Fruit fly (Drosophila melanogaster) whole organism, embryonic: ENCODE measurements around the gene Tsen34.

Source experiments
- BEAF-32 ChIP-seq: fragments of 200-800 bp; sonication (Bioruptor generic); optimal IDR thresholded peaks from 3 replicates; lab custom pipeline; 2017; ENCODE audit warnings: missing biosample characterization, missing genetic modification characterization, mild to moderate bottlenecking, moderate library complexity, missing genetic modification reagents
- Bgb ChIP-seq: fragments of 200-800 bp; sonication (Bioruptor generic); IDR thresholded peaks from 2 replicates; pipeline ENCODE4 v1.3.6; 2022; ENCODE audit warnings: missing biosample characterization, missing genetic modification characterization; ENCODE audit not compliant: partially characterized antibody
- CG1024 ChIP-seq: fragments of 200-800 bp; sonication (Bioruptor generic); IDR thresholded peaks from 2 replicates; pipeline ENCODE4 v1.3.6; 2022; ENCODE audit warnings: missing biosample characterization, missing genetic modification characterization
- CG10959 ChIP-seq: fragments of 200-800 bp; sonication (Bioruptor generic); IDR thresholded peaks from 2 replicates; pipeline ENCODE4 v1.3.6; 2022; ENCODE audit warnings: missing biosample characterization, missing genetic modification characterization
- CG11093 ChIP-seq: fragments of 200-800 bp; sonication (Bioruptor generic); IDR thresholded peaks from 3 replicates; pipeline ENCODE4 v1.3.6; 2022; ENCODE audit warnings: missing biosample characterization, missing genetic modification characterization
- CG11398 ChIP-seq: fragments of 200-800 bp; sonication (Bioruptor generic); optimal IDR thresholded peaks from 2 replicates; lab custom pipeline; 2016; ENCODE audit warnings: missing biosample characterization, missing genetic modification characterization
- CG11456 ChIP-seq: fragments of 200-800 bp; sonication (Bioruptor generic); IDR thresholded peaks from 3 replicates; pipeline ENCODE4 v1.3.6; 2022; ENCODE audit warnings: missing biosample characterization, missing genetic modification characterization
- CG13287 ChIP-seq: fragments of 200-800 bp; sonication (Bioruptor generic); IDR thresholded peaks from 2 replicates; pipeline ENCODE4 v1.3.6; 2022; ENCODE audit warnings: missing biosample characterization, missing genetic modification characterization; ENCODE audit not compliant: partially characterized antibody
- CG13424 ChIP-seq: fragments of 200-800 bp; sonication (Bioruptor generic); optimal IDR thresholded peaks from 2 replicates; lab custom pipeline; 2019; ENCODE audit warnings: missing biosample characterization, mild to moderate bottlenecking, missing genetic modification characterization, moderate library complexity
- CG13775 ChIP-seq: fragments of 200-800 bp; sonication (Bioruptor generic); optimal IDR thresholded peaks from 3 replicates; lab custom pipeline; 2017; ENCODE audit warnings: missing biosample characterization, mild to moderate bottlenecking, missing genetic modification characterization
- CG14965 ChIP-seq: fragments of 200-800 bp; sonication (Bioruptor generic); optimal IDR thresholded peaks from 2 replicates; lab custom pipeline; 2016; ENCODE audit warnings: missing biosample characterization, missing genetic modification characterization, borderline replicate concordance
- CG15073 ChIP-seq: fragments of 200-800 bp; sonication (Bioruptor generic); optimal IDR thresholded peaks from 2 replicates; lab custom pipeline; 2016; ENCODE audit warnings: missing biosample characterization, missing genetic modification characterization
- CG1647 ChIP-seq: fragments of 200-800 bp; sonication (Bioruptor generic); optimal IDR thresholded peaks from 3 replicates; lab custom pipeline; 2016; ENCODE audit warnings: missing biosample characterization, missing genetic modification characterization
- CG17802 ChIP-seq: fragments of 200-800 bp; sonication (Bioruptor generic); optimal IDR thresholded peaks from 2 replicates; lab custom pipeline; 2018; ENCODE audit warnings: missing biosample characterization, mild to moderate bottlenecking, missing genetic modification characterization, moderate library complexity
- CG18599 ChIP-seq: fragments of 200-800 bp; sonication (Bioruptor generic); optimal IDR thresholded peaks from 3 replicates; lab custom pipeline; 2017; ENCODE audit warnings: missing biosample characterization, missing genetic modification characterization, mild to moderate bottlenecking, moderate library complexity, missing genetic modification reagents
- CG4282 ChIP-seq: fragments of 200-800 bp; sonication (Bioruptor generic); optimal IDR thresholded peaks from 2 replicates; lab custom pipeline; 2016; ENCODE audit warnings: missing biosample characterization, missing genetic modification characterization
- CG4404 ChIP-seq: fragments of 200-800 bp; sonication (Bioruptor generic); IDR thresholded peaks from 2 replicates; pipeline ENCODE4 v1.3.6; 2022; ENCODE audit warnings: missing biosample characterization, missing genetic modification characterization
- CG5180 ChIP-seq: fragments of 200-800 bp; sonication (Bioruptor generic); optimal IDR thresholded peaks from 3 replicates; lab custom pipeline; 2017; ENCODE audit warnings: missing biosample characterization, missing genetic modification characterization, mild to moderate bottlenecking, moderate library complexity, missing genetic modification reagents
- CG6175 ChIP-seq: fragments of 200-800 bp; sonication (Bioruptor generic); IDR thresholded peaks from 3 replicates; pipeline ENCODE4 v1.3.6; 2022; ENCODE audit warnings: missing biosample characterization, missing genetic modification characterization
- CG6813 ChIP-seq: fragments of 200-800 bp; sonication (Bioruptor generic); optimal IDR thresholded peaks from 2 replicates; lab custom pipeline; 2017; ENCODE audit warnings: missing biosample characterization, missing genetic modification characterization, mild to moderate bottlenecking, moderate library complexity, missing genetic modification reagents
- CG7357 ChIP-seq: fragments of 200-800 bp; sonication (Bioruptor generic); IDR thresholded peaks from 3 replicates; pipeline ENCODE4 v1.3.6; 2022; ENCODE audit warnings: missing biosample characterization, missing genetic modification characterization
- CG9727 ChIP-seq: fragments of 200-800 bp; sonication (Bioruptor generic); optimal IDR thresholded peaks from 3 replicates; lab custom pipeline; 2017; ENCODE audit warnings: missing biosample characterization, mild to moderate bottlenecking, missing genetic modification characterization
- Fer2 ChIP-seq: fragments of 200-800 bp; sonication (Bioruptor generic); optimal IDR thresholded peaks from 2 replicates; lab custom pipeline; 2018; ENCODE audit warnings: missing biosample characterization, mild to moderate bottlenecking, missing genetic modification characterization, moderate library complexity
- Gug ChIP-seq: fragments of 200-800 bp; sonication (Bioruptor generic); IDR thresholded peaks from 4 replicates; pipeline ENCODE4 v1.3.6; 2022; ENCODE audit warnings: missing biosample characterization, missing genetic modification characterization
- Hand ChIP-seq: fragments of 200-800 bp; sonication (Bioruptor generic); optimal IDR thresholded peaks from 2 replicates; lab custom pipeline; 2017; ENCODE audit warnings: mild to moderate bottlenecking, missing biosample characterization, missing genetic modification reagents, missing genetic modification characterization
- Kr ChIP-seq: fragments of 200-800 bp; sonication (Bioruptor generic); optimal IDR thresholded peaks from 2 replicates; lab custom pipeline; 2017; ENCODE audit warnings: missing biosample characterization, mild to moderate bottlenecking, missing genetic modification characterization
- Poxn ChIP-seq: fragments of 200-800 bp; sonication (Bioruptor generic); IDR thresholded peaks from 2 replicates; pipeline ENCODE4 v1.3.6; 2022; ENCODE audit warnings: missing biosample characterization, missing genetic modification characterization
- Rfx ChIP-seq: fragments of 200-800 bp; sonication (Bioruptor generic); IDR thresholded peaks from 2 replicates; pipeline ENCODE4 v1.3.6; 2022; ENCODE audit warnings: missing biosample characterization, missing genetic modification characterization
- Usf ChIP-seq: fragments of 200-800 bp; sonication (Bioruptor generic); optimal IDR thresholded peaks from 2 replicates; lab custom pipeline; 2017; ENCODE audit warnings: missing genotype, missing biosample characterization, missing genetic modification characterization
- Xbp1 ChIP-seq: fragments of 200-800 bp; sonication (Bioruptor generic); optimal IDR thresholded peaks from 3 replicates; lab custom pipeline; 2016; ENCODE audit warnings: missing biosample characterization, mild to moderate bottlenecking, missing genetic modification characterization
- az2 ChIP-seq: fragments of 200-800 bp; sonication (Bioruptor generic); optimal IDR thresholded peaks from 3 replicates; lab custom pipeline; 2016; ENCODE audit warnings: missing biosample characterization, missing genetic modification characterization
- chm ChIP-seq: fragments of 200-800 bp; sonication (Bioruptor generic); IDR thresholded peaks from 2 replicates; pipeline ENCODE4 v1.3.6; 2022; ENCODE audit warnings: missing biosample characterization, missing genetic modification characterization
- crc ChIP-seq: fragments of 200-800 bp; sonication (Bioruptor generic); optimal IDR thresholded peaks from 2 replicates; lab custom pipeline; 2016; ENCODE audit warnings: missing biosample characterization, missing genetic modification characterization
- eyg ChIP-seq: fragments of 200-800 bp; sonication (Bioruptor generic); optimal IDR thresholded peaks from 3 replicates; lab custom pipeline; 2016; ENCODE audit warnings: missing biosample characterization, missing genetic modification characterization
- fd64A ChIP-seq: fragments of 200-800 bp; sonication (Bioruptor generic); optimal IDR thresholded peaks from 3 replicates; lab custom pipeline; 2018; ENCODE audit warnings: missing biosample characterization, mild to moderate bottlenecking, missing genetic modification characterization
- fd96Cb ChIP-seq: fragments of 200-800 bp; sonication (Bioruptor generic); optimal IDR thresholded peaks from 2 replicates; lab custom pipeline; 2018; ENCODE audit warnings: missing biosample characterization, mild to moderate bottlenecking, missing genetic modification characterization, moderate library complexity
- gro ChIP-seq: fragments of 200-800 bp; sonication (Bioruptor generic); optimal IDR thresholded peaks from 2 replicates; lab custom pipeline; 2016; ENCODE audit warnings: missing biosample characterization, missing genetic modification characterization
- ken ChIP-seq: fragments of 200-800 bp; sonication (Bioruptor generic); IDR thresholded peaks from 3 replicates; pipeline ENCODE4 v1.3.6; 2022; ENCODE audit warnings: missing biosample characterization, missing genetic modification characterization
- klu ChIP-seq: fragments of 200-800 bp; sonication (Bioruptor generic); IDR thresholded peaks from 2 replicates; pipeline ENCODE4 v1.3.6; 2022; ENCODE audit warnings: missing biosample characterization, missing genetic modification characterization
- mam ChIP-seq: fragments of 200-800 bp; sonication (Bioruptor generic); optimal IDR thresholded peaks from 3 replicates; lab custom pipeline; 2016; ENCODE audit warnings: missing biosample characterization, missing genetic modification characterization
- nau ChIP-seq: fragments of 200-800 bp; sonication (Bioruptor generic); optimal IDR thresholded peaks from 3 replicates; lab custom pipeline; 2017; ENCODE audit warnings: missing biosample characterization, mild to moderate bottlenecking, missing genetic modification characterization, missing genetic modification reagents
- nerfin-1 ChIP-seq: fragments of 200-800 bp; sonication (Bioruptor generic); optimal IDR thresholded peaks from 3 replicates; lab custom pipeline; 2019; ENCODE audit warnings: missing biosample characterization, mild to moderate bottlenecking, missing genetic modification characterization, moderate library complexity
- nom ChIP-seq: fragments of 200-800 bp; sonication (Bioruptor generic); optimal IDR thresholded peaks from 2 replicates; lab custom pipeline; 2017; ENCODE audit warnings: missing biosample characterization, missing genetic modification characterization, mild to moderate bottlenecking, moderate library complexity, missing genetic modification reagents
- row ChIP-seq: fragments of 200-800 bp; sonication (Bioruptor generic); IDR thresholded peaks from 3 replicates; pipeline ENCODE4 v1.3.6; 2022; ENCODE audit warnings: missing biosample characterization, missing genetic modification characterization
- seq ChIP-seq: fragments of 200-800 bp; sonication (Bioruptor generic); IDR thresholded peaks from 2 replicates; pipeline ENCODE4 v1.3.6; 2022; ENCODE audit warnings: missing biosample characterization, missing genetic modification characterization
- slou ChIP-seq: fragments of 200-800 bp; sonication (Bioruptor generic); optimal IDR thresholded peaks from 3 replicates; lab custom pipeline; 2016; ENCODE audit warnings: missing biosample characterization, missing genetic modification characterization
- tin ChIP-seq: fragments of 200-800 bp; sonication (Bioruptor generic); optimal IDR thresholded peaks from 3 replicates; lab custom pipeline; 2016; ENCODE audit warnings: missing biosample characterization, missing genetic modification characterization
- z ChIP-seq: fragments of 200-800 bp; sonication (Bioruptor generic); IDR thresholded peaks from 3 replicates; pipeline ENCODE4 v1.3.6; 2022; ENCODE audit warnings: missing biosample characterization, missing genetic modification characterization
- zf30C ChIP-seq: fragments of 200-800 bp; sonication (Bioruptor generic); optimal IDR thresholded peaks from 3 replicates; lab custom pipeline; 2018; ENCODE audit warnings: missing biosample characterization, mild to moderate bottlenecking, missing genetic modification characterization

The Tsen34 gene

DNA sequence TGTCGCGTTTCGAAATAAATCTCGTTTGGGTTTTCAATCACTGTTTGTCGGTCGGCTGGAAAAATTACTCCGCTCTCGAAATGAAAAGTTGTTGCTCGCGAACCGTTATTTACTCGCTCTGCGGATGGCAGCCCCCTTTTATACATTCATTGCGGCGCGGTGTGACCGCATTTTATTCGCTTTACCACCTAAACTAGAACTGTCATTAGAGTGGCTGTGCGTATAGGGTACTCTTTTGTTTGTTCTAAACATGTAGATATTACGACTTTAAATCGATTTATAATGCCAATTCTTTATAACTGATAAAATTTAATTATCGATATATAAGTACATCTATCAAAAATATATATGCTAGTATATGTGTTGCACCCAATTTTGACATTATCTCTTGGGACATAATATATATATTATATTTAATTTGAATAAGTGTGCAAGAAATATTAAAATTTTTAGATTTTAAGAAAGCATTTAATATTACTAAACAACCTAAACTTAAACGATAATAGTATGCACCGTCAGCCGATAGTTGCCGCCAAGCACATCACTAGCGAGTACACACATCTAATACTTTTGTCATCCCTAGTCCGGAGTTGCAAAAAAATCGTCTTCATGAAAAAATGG is 24.7 kb upstream of the Tsen34 start, which contains the start of the genes bmm and Tdrd3 (continued):
- TF ChIP-seq Hand (peak; percentile 13), CG7357 (GFP tag; lab: Robert Waterston, UW) (0 out of 3 replicates have a peak, but pooled peaks have one; percentile 37), CG11456 (GFP tag; lab: Robert Waterston, UW) (peak; percentile 91), CG4404 (GFP tag; lab: Robert Waterston, UW) (peak; percentile 60), ken (GFP tag; lab: Robert Waterston, UW) (peak; percentile 72; the same call in 2 of the 3 replicates), Poxn (GFP tag; lab: Robert Waterston, UW) (peak; percentile 52; the same call in 1 of the 2 replicates), nau (GFP tag; lab: Kevin White, UChicago) (no peak), CG13424 (tag; lab: Kevin White, UChicago) (peak; percentile 91), Xbp1 (peak; percentile 90), CG9727 (GFP tag; lab: Kevin White, UChicago) (peak; percentile 84), Fer2 (peak; percentile 80), CG10959 (GFP tag; lab: Robert Waterston, UW) (no peak; the same call in 1 of the 2 replicates), seq (peak; percentile 53; the same call in 1 of the 2 replicates), mam (peak; percentile 84), CG13287 (GFP tag; lab: Robert Waterston, UW) (peak; percentile 87), CG18599 (GFP tag; lab: Kevin White, UChicago) (peak; percentile 89), slou (GFP tag; lab: Kevin White, UChicago) (peak; percentile 73), klu (GFP tag; lab: Robert Waterston, UW) (peak; percentile 34; the same call in 1 of the 2 replicates), Rfx (peak; percentile 93), fd64A (GFP tag; lab: Kevin White, UChicago) (no peak), fd96Cb (peak; percentile 71), tin (GFP tag; lab: Kevin White, UChicago) (peak; percentile 80), Kr (no peak), Usf (GFP tag; lab: Kevin White, UChicago) (peak; percentile 79), nerfin-1 (tag; lab: Kevin White, UChicago) (peak; percentile 68), Gug (GFP tag; lab: Robert Waterston, UW) (peak; percentile 92), CG11398 (no peak), chm (GFP tag; lab: Robert Waterston, UW) (peak; percentile 76), row (GFP tag; lab: Robert Waterston, UW) (peak; percentile 97), CG15073 (GFP tag; lab: Kevin White, UChicago) (no peak), CG14965 (GFP tag; lab: Kevin White, UChicago) (no peak), CG11093 (peak; percentile 52; the same call in 2 of the 3 replicates), CG13775 (GFP tag; lab: Kevin White, UChicago) (peak; percentile 90), az2 (GFP tag; lab: Kevin White, UChicago) (peak; percentile 80), gro (GFP tag; lab: Kevin White, UChicago) (no peak), CG6813 (GFP tag; lab: Kevin White, UChicago) (peak; percentile 30), BEAF-32 (peak; percentile 93), CG5180 (GFP tag; lab: Kevin White, UChicago) (peak; percentile 45), CG6175 (GFP tag; lab: Robert Waterston, UW) (peak; percentile 70; the same call in 1 of the 3 replicates), nom (GFP tag; lab: Kevin White, UChicago) (peak; percentile 42), crc (GFP tag; lab: Kevin White, UChicago) (no peak), Bgb (peak; percentile 83), eyg (GFP tag; lab: Kevin White, UChicago) (no peak), zf30C (GFP tag; lab: Kevin White, UChicago) (no peak), CG4282 (GFP tag; lab: Kevin White, UChicago) (no peak), CG17802 (peak; percentile 19), CG1647 (GFP tag; lab: Kevin White, UChicago) (peak; percentile 31), CG1024 (GFP tag; lab: Robert Waterston, UW) (peak; percentile 39; the same call in 1 of the 2 replicates), z (GFP tag; lab: Robert Waterston, UW) (no peak)
